Worm (Caenorhabditis elegans): Measurements from ENCODE around the gene K08D9.9.

The K08D9.9 gene

ce11 chrV:3276184-3276583, 39.7 kb upstream of the K08D9.9 start:
- TF ChIP-seq mxl-3 (GFP tag; optimal IDR thresholded peaks at IDR 0.05) (peak; percentile 49), ctbp-1 (GFP tag; IDR thresholded peaks at IDR 0.05) (no peak), nhr-11 (tag; optimal IDR thresholded peaks at IDR 0.05) (peak; percentile 15), hlh-11 (tag; optimal IDR thresholded peaks at IDR 0.05) (peak; percentile 70), ces-1 (GFP tag; optimal IDR thresholded peaks at IDR 0.05) (no peak), unc-62 (GFP tag; optimal IDR thresholded peaks at IDR 0.05 in 1 of 2) (peak in 1 of 2 experiments; percentile 80), unc-62 (tag; optimal IDR thresholded peaks at IDR 0.05) (no peak), jun-1 (tag; optimal IDR thresholded peaks at IDR 0.05) (no peak), daf-16 (GFP tag; optimal IDR thresholded peaks at IDR 0.05) (peak in 1 of 2 experiments; percentile 90), daf-16 (tag; optimal IDR thresholded peaks at IDR 0.05) (no peak), dmd-6 (GFP tag; IDR thresholded peaks at IDR 0.05) (peak; percentile 56), unc-39 (tag; optimal IDR thresholded peaks at IDR 0.05) (no peak), ceh-20 (GFP tag; IDR thresholded peaks at IDR 0.05) (0 out of 2 replicates have a peak, but pooled peaks have one; percentile 26), nhr-10 (tag; optimal IDR thresholded peaks at IDR 0.05) (no peak), hlh-30 (tag; optimal IDR thresholded peaks at IDR 0.05; ENCODE audit: insufficient read depth) (peak; percentile 16)

- TF ChIP-seq mxl-3 (GFP tag; optimal IDR thresholded peaks at IDR 0.05) = no peak
- peak in 1 of 2 experiments; percentile 32 for TF ChIP-seq daf-16 (GFP tag; optimal IDR thresholded peaks at IDR 0.05)
- no peak for TF ChIP-seq daf-16 (tag; optimal IDR thresholded peaks at IDR 0.05)
Measured at ce11 chrV:3275033-3275432, 38.5 kb upstream of the K08D9.9 start, which contains the start of gene T28A11.3. Gene T28A11.3, plus strand, starts transcription at chrV:3275333.

ce11 chrV:3273577-3274100, 37.1 kb upstream of the K08D9.9 start, which contains the start of gene T28A11.4:
Gene T28A11.4, plus strand, starts transcription at chrV:3274050.
- TF ChIP-seq hmg-1.1 (GFP tag; IDR thresholded peaks at IDR 0.05) = no peak
- no peak for TF ChIP-seq ceh-82 (tag; optimal IDR thresholded peaks at IDR 0.05)
- no peak for TF ChIP-seq D1046.2 (GFP tag; IDR thresholded peaks at IDR 0.05)
- TF ChIP-seq nhr-76 (tag; optimal IDR thresholded peaks at IDR 0.05) = no peak
- no peak for TF ChIP-seq skn-1 (tag; optimal IDR thresholded peaks at IDR 0.05)
- TF ChIP-seq php-3 (GFP tag; IDR thresholded peaks at IDR 0.05) = no peak
- TF ChIP-seq unc-62 (GFP tag; optimal IDR thresholded peaks at IDR 0.05 in 1 of 2) = peak in 1 of 2 experiments; percentile 55
- TF ChIP-seq unc-62 (tag; optimal IDR thresholded peaks at IDR 0.05) = no peak
- TF ChIP-seq nhr-41 (GFP tag; IDR thresholded peaks at IDR 0.05) = no peak
- no peak for TF ChIP-seq mes-2 (tag; optimal IDR thresholded peaks at IDR 0.05; ENCODE audit: poor library complexity, severe bottlenecking)
- TF ChIP-seq nhr-42 (GFP tag; IDR thresholded peaks at IDR 0.05) = no peak
- no peak for TF ChIP-seq zag-1 (tag; optimal IDR thresholded peaks at IDR 0.05)
- no peak for TF ChIP-seq nhr-25 (tag; optimal IDR thresholded peaks at IDR 0.05; ENCODE audit: borderline replicate concordance, insufficient read depth)
- no peak for TF ChIP-seq lin-15B (tag; optimal IDR thresholded peaks at IDR 0.05)
- TF ChIP-seq aha-1 (tag) = peak; percentile 68
- no peak for TF ChIP-seq lin-1 (GFP tag; IDR thresholded peaks at IDR 0.05)
- no peak for TF ChIP-seq cey-2 (tag; optimal IDR thresholded peaks at IDR 0.05; ENCODE audit: borderline replicate concordance, insufficient read depth)
- no peak for TF ChIP-seq zip-2 (tag; optimal IDR thresholded peaks at IDR 0.05)

- TF ChIP-seq fos-1 (tag; optimal IDR thresholded peaks at IDR 0.05) (no peak), Y105C5A.15 (GFP tag; IDR thresholded peaks at IDR 0.05) (no peak), spr-1 (tag; optimal IDR thresholded peaks at IDR 0.05) (no peak), saeg-2 (GFP tag; IDR thresholded peaks at IDR 0.05) (no peak), R02D3.7 (tag; optimal IDR thresholded peaks at IDR 0.05) (no peak), madf-9 (GFP tag; conservative IDR thresholded peaks at IDR 0.05) (no peak), mxl-3 (GFP tag; optimal IDR thresholded peaks at IDR 0.05) (no peak), pqm-1 (tag; optimal IDR thresholded peaks at IDR 0.05) (no peak), mxl-2 (GFP tag; conservative IDR thresholded peaks at IDR 0.05) (no peak), lsy-2 (tag; optimal IDR thresholded peaks at IDR 0.05) (no peak), daf-16 (GFP tag; optimal IDR thresholded peaks at IDR 0.05) (no peak), daf-16 (tag; optimal IDR thresholded peaks at IDR 0.05) (no peak), tag-97 (GFP tag; IDR thresholded peaks at IDR 0.05) (no peak), F10B5.3 (tag; optimal IDR thresholded peaks at IDR 0.05) (no peak), dmd-9 (GFP tag; IDR thresholded peaks at IDR 0.05) (no peak), lin-15B (tag; optimal IDR thresholded peaks at IDR 0.05) (no peak), set-16 (GFP tag; IDR thresholded peaks at IDR 0.05) (no peak), ceh-20 (GFP tag; IDR thresholded peaks at IDR 0.05) (no peak)
Measured at ce11 chrV:3273156-3273555, 36.6 kb upstream of the K08D9.9 start, which contains the start of gene T28A11.20. Gene T28A11.20, minus strand, starts transcription at chrV:3273256.
